Worm (Caenorhabditis elegans): Measurements from ENCODE around the gene sec-23.

DNA sequence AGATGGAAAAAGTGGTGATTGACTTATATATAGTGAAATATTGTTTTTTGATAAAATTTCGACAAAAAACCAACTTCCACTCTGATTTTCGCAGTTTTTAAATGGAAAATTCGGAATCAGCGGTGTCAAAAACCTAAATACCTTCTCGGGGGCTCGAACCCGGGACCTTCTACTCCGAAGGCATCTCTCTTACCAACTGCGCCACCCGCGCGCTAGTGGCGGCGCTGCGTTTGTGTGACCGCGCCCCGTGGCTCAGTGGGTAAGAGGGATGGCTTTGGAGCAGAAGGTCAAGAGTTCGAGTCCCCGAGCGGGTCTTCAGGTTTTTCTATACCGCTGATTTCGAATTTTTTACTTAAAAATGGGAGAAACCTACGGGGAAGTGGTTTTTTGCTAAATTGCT, 34.1 kb downstream of the sec-23 start:
- TF ChIP-seq skn-1 (tag; optimal IDR thresholded peaks at IDR 0.05) (no peak), nhr-11 (tag; optimal IDR thresholded peaks at IDR 0.05) (no peak), unc-62 (GFP tag; optimal IDR thresholded peaks at IDR 0.05) (no peak), nhr-12 (tag; optimal IDR thresholded peaks at IDR 0.05) (no peak), elt-3 (tag; optimal IDR thresholded peaks at IDR 0.05) (no peak), C34F6.9 (tag; optimal IDR thresholded peaks at IDR 0.05) (no peak), nhr-25 (tag; optimal IDR thresholded peaks at IDR 0.05) (no peak), ZK546.5 (tag; optimal IDR thresholded peaks at IDR 0.05) (no peak), mab-5 (tag; optimal IDR thresholded peaks at IDR 0.05) (no peak), alr-1 (tag; optimal IDR thresholded peaks at IDR 0.05) (no peak), ceh-82 (tag; optimal IDR thresholded peaks at IDR 0.05) (no peak), ama-1 (optimal IDR thresholded peaks at IDR 0.05) (no peak), snpc-4 (tag; optimal IDR thresholded peaks at IDR 0.05) (no peak), mdl-1 (tag; optimal IDR thresholded peaks at IDR 0.05) (no peak)

Data from whole organism, L2 larva.